Worm (Caenorhabditis elegans) whole organism, L4/young adult: ENCODE results near the gene bus-18.

Source experiments
- dao-5 ChIP-seq: sonication (generic microtip); optimal IDR thresholded peaks from 2 replicates; lab custom pipeline; 2016; ENCODE audit warnings: missing genotype, missing genetic modification characterization, moderate library complexity, missing compliant biosample characterization
- him-1 ChIP-seq: sonication (generic microtip); optimal IDR thresholded peaks from 2 replicates; lab custom pipeline; 2016; ENCODE audit warnings: missing genotype, missing genetic modification reagents, missing genetic modification characterization, missing compliant biosample characterization

DNA sequence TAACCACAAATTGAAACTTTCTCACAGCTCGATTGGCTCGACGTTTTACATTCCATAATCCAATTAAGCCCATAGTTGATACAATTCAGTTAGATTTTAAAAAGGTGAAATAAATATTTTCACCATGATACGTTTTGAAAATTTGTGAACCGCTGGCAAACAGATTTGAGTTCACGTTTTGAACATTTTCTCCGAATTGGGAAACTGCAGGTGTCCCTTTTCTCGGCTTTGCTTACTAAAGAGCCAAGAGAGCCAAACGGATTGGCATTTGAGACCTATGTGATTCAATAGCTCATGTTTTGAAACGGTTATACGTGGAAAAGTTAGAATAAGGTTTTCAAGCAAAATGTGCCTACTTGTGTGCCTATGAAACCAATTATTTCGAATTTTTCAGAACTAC is 36.6 kb upstream of the bus-18 start, which contains the start of gene spe-42:
- no peak for TF ChIP-seq him-1 (tag; lab: Kevin White, UChicago)
- TF ChIP-seq dao-5 (tag; lab: Kevin White, UChicago), result no peak
